Fruit fly (Drosophila melanogaster): Measurements from ENCODE around the gene mrt.
A peak's percentile ranks its signal among the peaks of the same experiment; 100 is the strongest.

The mrt gene

DNA sequence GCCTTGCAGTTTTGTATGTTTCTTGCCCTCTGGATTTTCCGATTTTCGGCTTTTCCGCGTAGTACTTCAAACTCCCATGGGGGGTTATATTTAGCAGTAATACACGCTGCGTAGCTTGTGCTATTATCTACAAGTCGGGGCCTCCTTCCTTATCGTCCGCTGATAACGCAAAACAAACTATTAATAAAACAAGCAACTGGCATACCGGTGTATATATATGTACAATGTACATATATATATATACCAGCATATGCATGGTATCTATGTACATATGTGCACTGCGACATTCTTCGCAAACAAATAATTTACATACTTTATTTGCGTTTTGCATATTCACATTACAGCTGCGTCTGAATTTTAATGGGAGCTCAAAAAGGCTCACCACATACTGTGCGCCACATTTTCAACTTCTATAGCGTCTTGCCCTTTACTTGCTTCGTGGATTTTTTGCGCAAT is 28.5 kb downstream of the mrt start:
- TF ChIP-seq sage (GFP tag; optimal IDR thresholded peaks at IDR 0.05) (no peak), dmrt93B (GFP tag; optimal IDR thresholded peaks at IDR 0.05) (no peak), Hr78 (GFP tag; optimal IDR thresholded peaks at IDR 0.05) (no peak), dl (GFP tag; optimal IDR thresholded peaks at IDR 0.05; ENCODE audit: insufficient read depth in 1 of 2, partially characterized antibody in 2 of 2) (no peak), Dfd (GFP tag; optimal IDR thresholded peaks at IDR 0.05) (no peak), tai (GFP tag; optimal IDR thresholded peaks at IDR 0.05) (no peak), CG9705 (GFP tag; optimal IDR thresholded peaks at IDR 0.05) (no peak), Dif (GFP tag; optimal IDR thresholded peaks at IDR 0.05; ENCODE audit: partially characterized antibody) (no peak), ey (GFP tag; optimal IDR thresholded peaks at IDR 0.05) (no peak), woc (GFP tag; optimal IDR thresholded peaks at IDR 0.05) (no peak), Abd-B (GFP tag; optimal IDR thresholded peaks at IDR 0.05) (no peak), usp (GFP tag; optimal IDR thresholded peaks at IDR 0.05) (no peak), foxo (GFP tag; optimal IDR thresholded peaks at IDR 0.05) (no peak), Vsx2 (GFP tag; optimal IDR thresholded peaks at IDR 0.05; ENCODE audit: partially characterized antibody) (no peak), OdsH (GFP tag; optimal IDR thresholded peaks at IDR 0.05) (no peak), fru (GFP tag; optimal IDR thresholded peaks at IDR 0.05) (no peak), CrebA (GFP tag; optimal IDR thresholded peaks at IDR 0.05; ENCODE audit: borderline replicate concordance) (no peak), Mio (GFP tag; optimal IDR thresholded peaks at IDR 0.05) (no peak)

dm6 chr3R:27253136-27253920 is 29.1 kb downstream of the mrt start, which contains the start of gene pll:
Gene pll, minus strand, starts transcription at chr3R:27253182.
- TF ChIP-seq HLH106 (tag; optimal IDR thresholded peaks at IDR 0.05), result peak; percentile 84
- no peak for TF ChIP-seq Rel (GFP tag; optimal IDR thresholded peaks at IDR 0.05)
- TF ChIP-seq Rel (tag; optimal IDR thresholded peaks at IDR 0.05), result peak; percentile 61
- TF ChIP-seq jim (GFP tag; optimal IDR thresholded peaks at IDR 0.05), result no peak
- TF ChIP-seq Dif (GFP tag; optimal IDR thresholded peaks at IDR 0.05; ENCODE audit: partially characterized antibody), result no peak
- TF ChIP-seq dsf (GFP tag; optimal IDR thresholded peaks at IDR 0.05; ENCODE audit: borderline replicate concordance), result no peak
- TF ChIP-seq GATAd (GFP tag; optimal IDR thresholded peaks at IDR 0.05), result peak; percentile 60
- TF ChIP-seq woc (GFP tag; optimal IDR thresholded peaks at IDR 0.05), result no peak
- no peak for TF ChIP-seq lola (GFP tag; optimal IDR thresholded peaks at IDR 0.05)
- TF ChIP-seq br (GFP tag; optimal IDR thresholded peaks at IDR 0.05), result no peak
- TF ChIP-seq Sp1 (GFP tag; optimal IDR thresholded peaks at IDR 0.05), result peak; percentile 72
- TF ChIP-seq Mio (GFP tag; optimal IDR thresholded peaks at IDR 0.05), result peak; percentile 49
- TF ChIP-seq psq (GFP tag; optimal IDR thresholded peaks at IDR 0.05), result peak; percentile 73
- no peak for TF ChIP-seq sage (GFP tag; optimal IDR thresholded peaks at IDR 0.05)
- peak; percentile 74 for TF ChIP-seq OdsH (GFP tag; optimal IDR thresholded peaks at IDR 0.05)
- no peak for TF ChIP-seq Myc (optimal IDR thresholded peaks at IDR 0.05)
- peak; percentile 84 for TF ChIP-seq rgr (GFP tag; optimal IDR thresholded peaks at IDR 0.05)
- TF ChIP-seq CrebA (GFP tag; optimal IDR thresholded peaks at IDR 0.05; ENCODE audit: borderline replicate concordance), result no peak
- no peak for TF ChIP-seq Vsx2 (GFP tag; optimal IDR thresholded peaks at IDR 0.05; ENCODE audit: partially characterized antibody)
- TF ChIP-seq CG32264 (GFP tag; optimal IDR thresholded peaks at IDR 0.05), result peak; percentile 50
- TF ChIP-seq foxo (GFP tag; optimal IDR thresholded peaks at IDR 0.05), result peak in 1 of 2 experiments; percentile 88
- TF ChIP-seq fru (GFP tag; optimal IDR thresholded peaks at IDR 0.05), result no peak
- peak; percentile 85 for TF ChIP-seq sv (GFP tag; optimal IDR thresholded peaks at IDR 0.05)
- TF ChIP-seq usp (GFP tag; optimal IDR thresholded peaks at IDR 0.05), result no peak
- TF ChIP-seq Dfd (GFP tag; optimal IDR thresholded peaks at IDR 0.05), result no peak
- peak; percentile 74 for TF ChIP-seq CG9705 (GFP tag; optimal IDR thresholded peaks at IDR 0.05)
- peak; percentile 84 for TF ChIP-seq h (GFP tag; optimal IDR thresholded peaks at IDR 0.05)
- no peak for TF ChIP-seq brk (GFP tag; optimal IDR thresholded peaks at IDR 0.05)
- TF ChIP-seq ey (GFP tag; optimal IDR thresholded peaks at IDR 0.05), result peak; percentile 82
- peak; percentile 91 for TF ChIP-seq Hr83 (GFP tag; optimal IDR thresholded peaks at IDR 0.05; ENCODE audit: poor library complexity, severe bottlenecking)

DNA sequence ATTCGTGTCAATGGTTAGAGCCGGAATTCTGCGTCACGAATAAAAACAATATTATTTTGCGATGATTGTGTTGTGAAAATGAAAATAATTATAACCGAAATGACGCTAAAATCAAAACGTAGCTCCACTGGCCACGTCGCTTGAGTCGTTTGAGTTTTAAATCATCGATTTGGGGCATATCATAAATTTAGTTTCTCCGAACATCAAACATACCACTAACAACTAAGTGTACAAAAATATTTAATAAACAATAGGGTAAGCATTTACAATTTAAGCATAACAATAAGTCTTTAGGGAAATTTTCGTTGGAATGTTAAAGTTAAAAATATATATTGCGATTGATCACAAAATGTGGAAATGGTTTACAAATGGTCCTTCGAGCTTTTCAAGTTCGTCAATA is 31.6 kb downstream of the mrt start, which contains the start of the genes TTLL6B and TfIIA-L:
TSS of gene TTLL6B (minus strand) at position 101 of the 400 bp plus-strand sequence.
TSS of gene TfIIA-L (plus strand) at position 206 of the 400 bp plus-strand sequence.
- TF ChIP-seq Mio (GFP tag; optimal IDR thresholded peaks at IDR 0.05) (no peak), Sp1 (GFP tag; optimal IDR thresholded peaks at IDR 0.05) (no peak), Jra (GFP tag; optimal IDR thresholded peaks at IDR 0.05) (no peak)

All from whole organism, wandering third instar larva.